Worm (Caenorhabditis elegans) whole organism, L4 larva: ENCODE results near the gene cdr-4.
A peak's percentile ranks its signal among the peaks of the same experiment; 100 is the strongest.

Experiments
- F10B5.3 ChIP-seq: sonication (generic microtip); optimal IDR thresholded peaks from 2 replicates; lab custom pipeline; 2016; ENCODE audit warnings: mild to moderate bottlenecking, missing genetic modification characterization, missing compliant biosample characterization
- F37D6.2 ChIP-seq: sonication (generic microtip); optimal IDR thresholded peaks from 2 replicates; lab custom pipeline; 2016; ENCODE audit warnings: mild to moderate bottlenecking, missing genetic modification characterization, missing compliant biosample characterization
- F49E8.2 ChIP-seq: sonication (generic microtip); optimal IDR thresholded peaks from 2 replicates; lab custom pipeline; 2016; ENCODE audit warnings: missing compliant biosample characterization, mild to moderate bottlenecking, missing genetic modification characterization, borderline replicate concordance
- R02D3.7 ChIP-seq: fragments of 150-350 bp; sonication (generic microtip); optimal IDR thresholded peaks from 3 replicates; lab custom pipeline; 2014; ENCODE audit warnings: missing biosample characterization, missing genetic modification characterization
- Y5F2A.4 ChIP-seq: fragments of 200-800 bp; sonication (Bioruptor generic); optimal IDR thresholded peaks from 2 replicates; lab custom pipeline; 2018; ENCODE audit warnings: mild to moderate bottlenecking, missing genetic modification characterization, missing compliant biosample characterization
- ZK337.2 ChIP-seq: fragments of 200-800 bp; sonication (Bioruptor generic); IDR thresholded peaks from 2 replicates; pipeline ENCODE4 v1.3.6; 2022; ENCODE audit warnings: missing genetic modification reagents, missing genetic modification characterization, missing compliant biosample characterization
- aha-1 ChIP-seq: fragments of 150-350 bp; peaks from one replicate; lab custom pipeline; 2014; ENCODE audit warnings: missing biosample characterization, missing genetic modification characterization
- ama-1 ChIP-seq: fragments of 150-350 bp; optimal IDR thresholded peaks from 2 replicates; lab custom pipeline; 2014; ENCODE audit warnings: inconsistent platforms, mixed read lengths
- arid-1 ChIP-seq: fragments of 200-800 bp; sonication (Bioruptor generic); conservative IDR thresholded peaks from 2 replicates; pipeline ENCODE4 v1.3.6; 2022; ENCODE audit warnings: missing genetic modification reagents, missing genetic modification characterization, missing compliant biosample characterization
- attf-4 ChIP-seq: sonication (generic microtip); optimal IDR thresholded peaks from 3 replicates; lab custom pipeline; 2017; ENCODE audit warnings: missing biosample characterization, missing genetic modification characterization
- ceh-82 ChIP-seq: sonication (generic microtip); optimal IDR thresholded peaks from 2 replicates; lab custom pipeline; 2017; ENCODE audit warnings: missing biosample characterization, missing genetic modification characterization
- ces-1 ChIP-seq: fragments of 150-350 bp; sonication (generic microtip); optimal IDR thresholded peaks from 4 replicates; lab custom pipeline; 2014; ENCODE audit warnings: missing biosample characterization, missing genetic modification reagents, missing genetic modification characterization
- ctbp-1 ChIP-seq: fragments of 200-800 bp; sonication (Bioruptor generic); IDR thresholded peaks from 2 replicates; pipeline ENCODE4 v1.3.6; 2022; ENCODE audit warnings: missing genetic modification reagents, missing genetic modification characterization, missing compliant biosample characterization
- daf-16 ChIP-seq, 3 experiments: sonication (generic microtip); optimal IDR thresholded peaks; 2 replicates each; lab custom pipeline; 2016 to 2017; ENCODE audit warnings: missing genetic modification characterization in 3 of 3, missing genetic modification reagents in 3 of 3, mild to moderate bottlenecking in 2 of 3, missing compliant biosample characterization in 2 of 3, missing biosample characterization in 1 of 3, moderate library complexity in 1 of 3
- daf-8 ChIP-seq: fragments of 200-800 bp; sonication (Bioruptor generic); IDR thresholded peaks from 2 replicates; pipeline ENCODE4 v1.3.6; 2022; ENCODE audit warnings: missing genetic modification characterization, missing compliant biosample characterization
- dmd-9 ChIP-seq: fragments of 200-800 bp; sonication (Bioruptor generic); IDR thresholded peaks from 2 replicates; pipeline ENCODE4 v1.3.6; 2022; ENCODE audit warnings: missing genetic modification reagents, missing genetic modification characterization, missing compliant biosample characterization
- dve-1 ChIP-seq: sonication (generic microtip); optimal IDR thresholded peaks from 2 replicates; lab custom pipeline; 2017; ENCODE audit warnings: antibody characterized with exemption, mild to moderate bottlenecking, missing genetic modification characterization, missing compliant biosample characterization; ENCODE audit not compliant: insufficient read depth
- lin-1 ChIP-seq: fragments of 200-800 bp; sonication (Bioruptor generic); IDR thresholded peaks from 2 replicates; pipeline ENCODE4 v1.3.6; 2022; ENCODE audit warnings: missing genetic modification reagents, missing genetic modification characterization, missing compliant biosample characterization
- lin-39 ChIP-seq: fragments of 150-350 bp; optimal IDR thresholded peaks from 2 replicates; lab custom pipeline; 2014; ENCODE audit warnings: missing biosample characterization, missing genetic modification reagents, missing genetic modification characterization
- lir-3 ChIP-seq: sonication (generic microtip); optimal IDR thresholded peaks from 2 replicates; lab custom pipeline; 2016; ENCODE audit warnings: mild to moderate bottlenecking, missing genetic modification characterization, missing compliant biosample characterization
- mxl-3 ChIP-seq: fragments of 200-800 bp; sonication (Bioruptor generic); optimal IDR thresholded peaks from 2 replicates; lab custom pipeline; 2018; ENCODE audit warnings: mild to moderate bottlenecking, missing genetic modification characterization, missing compliant biosample characterization
- nhr-102 ChIP-seq: sonication (generic microtip); optimal IDR thresholded peaks from 2 replicates; lab custom pipeline; 2016; ENCODE audit warnings: mild to moderate bottlenecking, missing genetic modification characterization, moderate library complexity, missing compliant biosample characterization
- nhr-11 ChIP-seq: fragments of 150-350 bp; optimal IDR thresholded peaks from 2 replicates; lab custom pipeline; 2014; ENCODE audit warnings: missing biosample characterization, missing genetic modification characterization
- nhr-28 ChIP-seq: fragments of 150-350 bp; optimal IDR thresholded peaks from 2 replicates; lab custom pipeline; 2014; ENCODE audit warnings: missing biosample characterization, missing genetic modification characterization
- nhr-48 ChIP-seq: sonication (generic microtip); optimal IDR thresholded peaks from 2 replicates; lab custom pipeline; 2016; ENCODE audit warnings: mild to moderate bottlenecking, missing genetic modification characterization, missing compliant biosample characterization
- nhr-6 ChIP-seq: fragments of 150-350 bp; optimal IDR thresholded peaks from 2 replicates; lab custom pipeline; 2014; ENCODE audit warnings: missing biosample characterization, missing genetic modification characterization
- nhr-76 ChIP-seq: fragments of 150-350 bp; optimal IDR thresholded peaks from 2 replicates; lab custom pipeline; 2014; ENCODE audit warnings: missing biosample characterization, missing genetic modification characterization
- spr-1 ChIP-seq: sonication (generic microtip); optimal IDR thresholded peaks from 2 replicates; lab custom pipeline; 2016; ENCODE audit warnings: mild to moderate bottlenecking, missing genetic modification characterization, missing compliant biosample characterization
- unc-130 ChIP-seq: sonication (generic microtip); optimal IDR thresholded peaks from 2 replicates; lab custom pipeline; 2016; ENCODE audit warnings: missing genetic modification reagents, missing genetic modification characterization, missing compliant biosample characterization
- unc-39 ChIP-seq: sonication (generic microtip); optimal IDR thresholded peaks from 2 replicates; lab custom pipeline; 2017; ENCODE audit warnings: missing biosample characterization, missing genetic modification characterization
- unc-62 ChIP-seq, 3 experiments: fragments of 150-350 bp in 1 of 3; sonication (generic microtip); optimal IDR thresholded peaks in 2 of 3; peaks in 1 of 3; 1 replicate in 1 of 3; 2 replicates in 2 of 3; lab custom pipeline; 2014 to 2017; ENCODE audit warnings: missing biosample characterization in 3 of 3, missing genetic modification characterization in 3 of 3, missing genetic modification reagents in 3 of 3, missing genotype in 1 of 3
- zfp-3 ChIP-seq: fragments of 200-800 bp; sonication (Bioruptor generic); conservative IDR thresholded peaks from 2 replicates; pipeline ENCODE4 v1.3.6; 2022; ENCODE audit warnings: missing genetic modification reagents, missing genetic modification characterization, missing compliant biosample characterization

cdr-4 gene

ce11 chrV:12433105-12433504, 24.7 kb upstream of the cdr-4 start:
- TF ChIP-seq lir-3 (tag; lab: Kevin White, UChicago) (no peak), unc-62 (GFP tag; optimal IDR thresholded peaks at IDR 0.05 in 1 of 2; lab: Kevin White, UChicago) (peak in 1 of 2 experiments; percentile 94), unc-62 (tag; optimal IDR thresholded peaks at IDR 0.05; lab: Kevin White, UChicago) (no peak)

ce11 chrV:12432111-12432510, 23.7 kb upstream of the cdr-4 start, which contains the start of gene C54D10.13:
Gene C54D10.13 (minus strand): TSS chrV:12432289.
- no peak for TF ChIP-seq lir-3 (tag; lab: Kevin White, UChicago)
- no peak for TF ChIP-seq unc-39 (tag; lab: Kevin White, UChicago)
- TF ChIP-seq lin-39 (tag; lab: Kevin White, UChicago), result no peak
- TF ChIP-seq dve-1 (tag; lab: Kevin White, UChicago), result peak; percentile 52
- TF ChIP-seq nhr-6 (tag; lab: Kevin White, UChicago), result peak; percentile 19
- TF ChIP-seq daf-16 (GFP tag; optimal IDR thresholded peaks at IDR 0.05; lab: Kevin White, UChicago), result no peak
- peak; percentile 33 for TF ChIP-seq daf-16 (tag; optimal IDR thresholded peaks at IDR 0.05; lab: Kevin White, UChicago)
- TF ChIP-seq mxl-3 (GFP tag; lab: Kevin White, UChicago), result no peak
- TF ChIP-seq nhr-28, result peak; percentile 86

ce11 chrV:12429039-12429438, 20.6 kb upstream of the cdr-4 start, which contains the start of gene C54D10.5:
Gene C54D10.5 (plus strand): TSS chrV:12429339.
- TF ChIP-seq ceh-82 (tag; lab: Kevin White, UChicago) (no peak), daf-8 (GFP tag; lab: Robert Waterston, UW) (no peak), nhr-76 (tag; lab: Kevin White, UChicago) (no peak), arid-1 (GFP tag; lab: Robert Waterston, UW) (no peak), attf-4 (tag; lab: Kevin White, UChicago) (no peak), ctbp-1 (no peak), Y5F2A.4 (GFP tag; lab: Kevin White, UChicago) (no peak), nhr-102 (tag; lab: Kevin White, UChicago) (no peak), spr-1 (no peak), unc-130 (no peak), F49E8.2 (tag; lab: Kevin White, UChicago) (no peak)

ce11 chrV:12427826-12428225, 19.4 kb upstream of the cdr-4 start:
- TF ChIP-seq lin-1 (GFP tag; lab: Robert Waterston, UW), result no peak
- TF ChIP-seq nhr-6 (tag; lab: Kevin White, UChicago), result no peak
- no peak for TF ChIP-seq nhr-28
- no peak for TF ChIP-seq R02D3.7 (tag; lab: Kevin White, UChicago)
- TF ChIP-seq F37D6.2 (tag; lab: Kevin White, UChicago), result no peak
- no peak for TF ChIP-seq dmd-9 (GFP tag; lab: Robert Waterston, UW)
- TF ChIP-seq F10B5.3 (tag; lab: Kevin White, UChicago), result no peak
- TF ChIP-seq ama-1, result no peak

- TF ChIP-seq lin-39 (tag; lab: Kevin White, UChicago), result no peak
- TF ChIP-seq aha-1 (tag; lab: Kevin White, UChicago), result peak; percentile 61
- TF ChIP-seq nhr-48 (tag; lab: Kevin White, UChicago), result no peak
- no peak for TF ChIP-seq unc-39 (tag; lab: Kevin White, UChicago)
Measured at ce11 chrV:12421360-12421759, 12.9 kb upstream of the cdr-4 start.

- TF ChIP-seq zfp-3 (GFP tag; lab: Robert Waterston, UW) (no peak), ces-1 (GFP tag; lab: Kevin White, UChicago) (no peak), ZK337.2 (GFP tag; lab: Robert Waterston, UW) (no peak), nhr-6 (tag; lab: Kevin White, UChicago) (no peak), nhr-11 (tag; lab: Kevin White, UChicago) (no peak)
Measured at ce11 chrV:12420843-12421242, 12.4 kb upstream of the cdr-4 start, which contains the start of gene C54D10.4. Gene C54D10.4 (minus strand): TSS chrV:12420943.
